Fruit fly (Drosophila melanogaster) whole organism, embryonic: ENCODE data around the gene CG10089.
A peak's percentile ranks its signal among the peaks of the same experiment; 100 is the strongest.

Source experiments
- Antp ChIP-seq: fragments of 200-800 bp; sonication (Bioruptor generic); optimal IDR thresholded peaks from 3 replicates; lab custom pipeline; 2016; ENCODE audit warnings: missing biosample characterization, missing genetic modification characterization
- Bteb2 ChIP-seq: fragments of 200-800 bp; sonication (Bioruptor generic); optimal IDR thresholded peaks from 2 replicates; lab custom pipeline; 2016; ENCODE audit warnings: missing biosample characterization, missing genetic modification characterization
- CG11456 ChIP-seq: fragments of 200-800 bp; sonication (Bioruptor generic); IDR thresholded peaks from 3 replicates; pipeline ENCODE4 v1.3.6; 2022; ENCODE audit warnings: missing biosample characterization, missing genetic modification characterization
- CG13424 ChIP-seq: fragments of 200-800 bp; sonication (Bioruptor generic); optimal IDR thresholded peaks from 2 replicates; lab custom pipeline; 2019; ENCODE audit warnings: missing biosample characterization, mild to moderate bottlenecking, missing genetic modification characterization, moderate library complexity
- CG14014 ChIP-seq: fragments of 200-800 bp; sonication (Bioruptor generic); IDR thresholded peaks from 2 replicates; pipeline ENCODE4 v1.3.6; 2022; ENCODE audit warnings: missing biosample characterization, missing genetic modification characterization
- CG16815 ChIP-seq: fragments of 200-800 bp; sonication (Bioruptor generic); optimal IDR thresholded peaks from 3 replicates; lab custom pipeline; 2017; ENCODE audit warnings: missing biosample characterization, mild to moderate bottlenecking, missing genetic modification characterization
- CG18599 ChIP-seq: fragments of 200-800 bp; sonication (Bioruptor generic); optimal IDR thresholded peaks from 3 replicates; lab custom pipeline; 2017; ENCODE audit warnings: missing biosample characterization, missing genetic modification characterization, mild to moderate bottlenecking, moderate library complexity, missing genetic modification reagents
- CG31224 ChIP-seq: fragments of 200-800 bp; sonication (Bioruptor generic); IDR thresholded peaks from 2 replicates; pipeline ENCODE4 v1.3.6; 2022; ENCODE audit warnings: missing biosample characterization, missing genetic modification characterization
- CG33213 ChIP-seq: fragments of 200-800 bp; sonication (Bioruptor generic); optimal IDR thresholded peaks from 3 replicates; lab custom pipeline; 2016; ENCODE audit warnings: missing biosample characterization, missing genetic modification characterization
- CG33557 ChIP-seq: fragments of 200-800 bp; sonication (Bioruptor generic); optimal IDR thresholded peaks from 2 replicates; lab custom pipeline; 2019; ENCODE audit warnings: missing biosample characterization, mild to moderate bottlenecking, missing genetic modification characterization, moderate library complexity
- CG3847 ChIP-seq: fragments of 200-800 bp; sonication (Bioruptor generic); IDR thresholded peaks from 2 replicates; pipeline ENCODE4 v1.3.6; 2022; ENCODE audit warnings: missing biosample characterization, missing genetic modification characterization
- CG4617 ChIP-seq: fragments of 200-800 bp; sonication (Bioruptor generic); optimal IDR thresholded peaks from 3 replicates; lab custom pipeline; 2016; ENCODE audit warnings: missing biosample characterization, missing genetic modification characterization, borderline replicate concordance
- CG4730 ChIP-seq: fragments of 200-800 bp; sonication (Bioruptor generic); IDR thresholded peaks from 2 replicates; pipeline ENCODE4 v1.3.6; 2022; ENCODE audit warnings: missing biosample characterization, missing genetic modification characterization
- CG6175 ChIP-seq: fragments of 200-800 bp; sonication (Bioruptor generic); IDR thresholded peaks from 3 replicates; pipeline ENCODE4 v1.3.6; 2022; ENCODE audit warnings: missing biosample characterization, missing genetic modification characterization
- CG6254 ChIP-seq: fragments of 200-800 bp; sonication (Bioruptor generic); optimal IDR thresholded peaks from 3 replicates; lab custom pipeline; 2017; ENCODE audit warnings: mild to moderate bottlenecking, missing biosample characterization, missing genetic modification reagents, missing genetic modification characterization
- CG6791 ChIP-seq: fragments of 200-800 bp; sonication (Bioruptor generic); IDR thresholded peaks from 3 replicates; pipeline ENCODE4 v1.3.6; 2022; ENCODE audit warnings: missing biosample characterization, missing genetic modification characterization; ENCODE audit not compliant: partially characterized antibody
- CG7372 ChIP-seq: fragments of 200-800 bp; sonication (Bioruptor generic); IDR thresholded peaks from 2 replicates; pipeline ENCODE4 v1.3.6; 2022; ENCODE audit warnings: missing biosample characterization, missing genetic modification characterization
- CG7745 ChIP-seq: fragments of 200-800 bp; sonication (Bioruptor generic); optimal IDR thresholded peaks from 2 replicates; lab custom pipeline; 2018; ENCODE audit warnings: missing biosample characterization, mild to moderate bottlenecking, missing genetic modification characterization, moderate library complexity
- CG7928 ChIP-seq: fragments of 200-800 bp; sonication (Bioruptor generic); optimal IDR thresholded peaks from 2 replicates; lab custom pipeline; 2017; ENCODE audit warnings: missing biosample characterization, mild to moderate bottlenecking, missing genetic modification characterization
- CG9215 ChIP-seq: fragments of 200-800 bp; sonication (Bioruptor generic); IDR thresholded peaks from 2 replicates; pipeline ENCODE4 v1.3.6; 2022; ENCODE audit warnings: missing biosample characterization, missing genetic modification characterization
- CTCF ChIP-seq: fragments of 200-800 bp; sonication (Bioruptor generic); optimal IDR thresholded peaks from 2 replicates; lab custom pipeline; 2017; ENCODE audit warnings: missing biosample characterization, mild to moderate bottlenecking, missing genetic modification characterization, moderate library complexity
- Camta ChIP-seq: fragments of 200-800 bp; sonication (Bioruptor generic); optimal IDR thresholded peaks from 2 replicates; lab custom pipeline; 2016; ENCODE audit warnings: missing biosample characterization, missing genetic modification characterization
- D19A ChIP-seq: fragments of 200-800 bp; optimal IDR thresholded peaks from 3 replicates; lab custom pipeline; 2019; ENCODE audit warnings: missing biosample characterization, mild to moderate bottlenecking, missing genetic modification characterization, moderate library complexity
- Dp ChIP-seq: fragments of 200-800 bp; sonication (Bioruptor generic); optimal IDR thresholded peaks from 2 replicates; lab custom pipeline; 2018; ENCODE audit warnings: missing biosample characterization, mild to moderate bottlenecking, missing genetic modification characterization, moderate library complexity
- H15 ChIP-seq: fragments of 200-800 bp; sonication (Bioruptor generic); IDR thresholded peaks from 3 replicates; pipeline ENCODE4 v1.3.6; 2022; ENCODE audit warnings: missing biosample characterization, missing genetic modification characterization
- HHEX ChIP-seq: fragments of 200-800 bp; sonication (Bioruptor generic); optimal IDR thresholded peaks from 3 replicates; lab custom pipeline; 2017; ENCODE audit warnings: missing biosample characterization, mild to moderate bottlenecking, missing genetic modification characterization, missing genetic modification reagents
- Hey ChIP-seq: fragments of 200-800 bp; sonication (Bioruptor generic); optimal IDR thresholded peaks from 3 replicates; lab custom pipeline; 2018; ENCODE audit warnings: missing biosample characterization, mild to moderate bottlenecking, missing genetic modification characterization
- Hmx ChIP-seq: fragments of 200-800 bp; sonication (Bioruptor generic); optimal IDR thresholded peaks from 2 replicates; lab custom pipeline; 2016; ENCODE audit warnings: missing biosample characterization, missing genetic modification characterization
- MESR4 ChIP-seq: fragments of 200-800 bp; sonication (Bioruptor generic); optimal IDR thresholded peaks from 2 replicates; lab custom pipeline; 2018; ENCODE audit warnings: missing biosample characterization, mild to moderate bottlenecking, missing genetic modification characterization, moderate library complexity
- Mes4 ChIP-seq: fragments of 200-800 bp; sonication (Bioruptor generic); optimal IDR thresholded peaks from 2 replicates; lab custom pipeline; 2016; ENCODE audit warnings: missing biosample characterization, missing genetic modification characterization
- Oli ChIP-seq: fragments of 200-800 bp; sonication (Bioruptor generic); optimal IDR thresholded peaks from 2 replicates; lab custom pipeline; 2018; ENCODE audit warnings: missing biosample characterization, mild to moderate bottlenecking, missing genetic modification characterization, moderate library complexity
- Side ChIP-seq: fragments of 200-800 bp; sonication (Bioruptor generic); optimal IDR thresholded peaks from 2 replicates; lab custom pipeline; 2016; ENCODE audit warnings: missing biosample characterization, missing genetic modification characterization
- Six4 ChIP-seq: fragments of 200-800 bp; sonication (Bioruptor generic); optimal IDR thresholded peaks from 2 replicates; lab custom pipeline; 2016; ENCODE audit warnings: missing biosample characterization, missing genetic modification characterization
- Sry-δ ChIP-seq: fragments of 200-800 bp; sonication (Bioruptor generic); optimal IDR thresholded peaks from 2 replicates; lab custom pipeline; 2016; ENCODE audit warnings: missing biosample characterization, missing genetic modification characterization
- ap ChIP-seq: fragments of 200-800 bp; sonication (Bioruptor generic); IDR thresholded peaks from 2 replicates; pipeline ENCODE4 v1.3.6; 2022; ENCODE audit warnings: missing biosample characterization, missing genetic modification characterization
- bab2 ChIP-seq: fragments of 200-800 bp; sonication (Bioruptor generic); optimal IDR thresholded peaks from 2 replicates; lab custom pipeline; 2016; ENCODE audit warnings: missing biosample characterization, missing genetic modification characterization
- bsh ChIP-seq, 2 experiments: fragments of 200-800 bp; sonication (Bioruptor generic); optimal IDR thresholded peaks; 2 replicates each; lab custom pipeline; 2017 to 2018; ENCODE audit warnings: mild to moderate bottlenecking in 2 of 2, missing biosample characterization in 2 of 2, missing genetic modification characterization in 2 of 2, moderate library complexity in 1 of 2
- dpn ChIP-seq, 2 experiments: fragments of 200-800 bp; sonication (Bioruptor generic); optimal IDR thresholded peaks; 3 replicates each; lab custom pipeline; 2016; ENCODE audit warnings: missing biosample characterization in 2 of 2, missing genetic modification characterization in 2 of 2
- gcm2 ChIP-seq: fragments of 200-800 bp; sonication (Bioruptor generic); optimal IDR thresholded peaks from 2 replicates; lab custom pipeline; 2016; ENCODE audit warnings: missing biosample characterization, missing genetic modification characterization
- hkb ChIP-seq, 2 experiments: fragments of 200-800 bp in 1 of 2; fragments of >200 bp in 1 of 2; sonication (Bioruptor generic) in 1 of 2; IDR thresholded peaks in 1 of 2; optimal IDR thresholded peaks in 1 of 2; 2 replicates each; pipeline versions ENCODE4 v1.3.6 to Lab custom; 2017 to 2022; ENCODE audit warnings: missing biosample characterization in 1 of 2, missing genetic modification characterization in 1 of 2
- jumu ChIP-seq: fragments of 200-800 bp; sonication (Bioruptor generic); optimal IDR thresholded peaks from 3 replicates; lab custom pipeline; 2016; ENCODE audit warnings: missing biosample characterization, missing genetic modification characterization
- peb ChIP-seq: fragments of 200-800 bp; sonication (Bioruptor generic); IDR thresholded peaks from 2 replicates; pipeline ENCODE4 v1.3.6; 2022; ENCODE audit warnings: missing biosample characterization, missing genetic modification characterization
- pho ChIP-seq: fragments of 200-800 bp; sonication (Bioruptor generic); optimal IDR thresholded peaks from 2 replicates; lab custom pipeline; 2016; ENCODE audit warnings: missing biosample characterization, missing genetic modification characterization
- pros ChIP-seq: fragments of 200-800 bp; sonication (Bioruptor generic); optimal IDR thresholded peaks from 3 replicates; lab custom pipeline; 2019; ENCODE audit warnings: missing biosample characterization, mild to moderate bottlenecking, missing genetic modification characterization, moderate library complexity
- schlank ChIP-seq: fragments of 200-800 bp; sonication (Bioruptor generic); optimal IDR thresholded peaks from 2 replicates; lab custom pipeline; 2018; ENCODE audit warnings: missing biosample characterization, mild to moderate bottlenecking, missing genetic modification characterization
- seq ChIP-seq: fragments of 200-800 bp; sonication (Bioruptor generic); IDR thresholded peaks from 2 replicates; pipeline ENCODE4 v1.3.6; 2022; ENCODE audit warnings: missing biosample characterization, missing genetic modification characterization
- so ChIP-seq: fragments of 200-800 bp; sonication (Bioruptor generic); IDR thresholded peaks from 3 replicates; pipeline ENCODE4 v1.3.6; 2022; ENCODE audit warnings: missing biosample characterization, missing genetic modification characterization
- sr ChIP-seq: fragments of 200-800 bp; sonication (Bioruptor generic); IDR thresholded peaks from 3 replicates; pipeline ENCODE4 v1.3.6; 2022; ENCODE audit warnings: missing biosample characterization, missing genetic modification characterization
- toy ChIP-seq: fragments of 200-800 bp; sonication (Bioruptor generic); IDR thresholded peaks from 2 replicates; pipeline ENCODE4 v1.3.6; 2022; ENCODE audit warnings: missing biosample characterization, missing genetic modification characterization
- trh ChIP-seq: fragments of 200-800 bp; sonication (Bioruptor generic); optimal IDR thresholded peaks from 2 replicates; lab custom pipeline; 2016; ENCODE audit warnings: missing biosample characterization, missing genetic modification characterization
- z ChIP-seq: fragments of 200-800 bp; sonication (Bioruptor generic); IDR thresholded peaks from 3 replicates; pipeline ENCODE4 v1.3.6; 2022; ENCODE audit warnings: missing biosample characterization, missing genetic modification characterization

Gene CG10089

DNA sequence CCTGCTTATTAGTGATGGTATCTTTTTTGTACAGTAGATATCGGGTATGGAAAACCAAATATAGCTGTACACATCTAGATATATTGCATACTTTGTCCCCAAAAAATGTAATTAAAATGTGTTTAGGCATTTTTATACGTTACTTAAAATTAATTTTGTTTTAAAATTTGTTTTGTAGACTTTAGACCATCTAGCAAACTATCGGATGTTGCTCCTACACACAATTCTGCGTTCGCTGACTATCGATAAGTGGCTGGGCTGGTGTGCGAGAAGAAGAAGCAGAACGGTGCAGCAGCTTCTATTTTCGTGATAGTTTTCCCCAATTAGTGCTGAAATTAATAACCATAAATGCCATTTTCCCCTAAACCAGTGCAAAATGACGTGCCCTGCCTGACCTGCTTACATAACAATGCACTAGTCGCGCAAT is 38.5 kb upstream of the CG10089 start, which contains the start of the genes Vps36 and Liprin-beta (continued):
- TF ChIP-seq HHEX (GFP tag; lab: Kevin White, UChicago) (peak; percentile 66), CG33557 (GFP tag; lab: Kevin White, UChicago) (peak; percentile 79), Bteb2 (GFP tag; lab: Kevin White, UChicago) (peak; percentile 86), z (GFP tag; lab: Robert Waterston, UW) (no peak), H15 (peak; percentile 68; the same call in 2 of the 3 replicates), sr (GFP tag; lab: Robert Waterston, UW) (no peak), hkb (optimal IDR thresholded peaks at IDR 0.05; lab: Kevin White, UChicago) (no peak), hkb (GFP tag; IDR thresholded peaks at IDR 0.05; lab: Robert Waterston, UW) (peak; percentile 75), pho (GFP tag; lab: Kevin White, UChicago) (peak; percentile 95), schlank (peak; percentile 56), toy (GFP tag; lab: Robert Waterston, UW) (no peak), Mes4 (peak; percentile 69), Side (GFP tag; lab: Kevin White, UChicago) (peak; percentile 88), Antp (peak; percentile 92), CG33213 (peak; percentile 87), Sry-δ (GFP tag; lab: Kevin White, UChicago) (peak; percentile 100), MESR4 (peak; percentile 68), Hmx (GFP tag; lab: Kevin White, UChicago) (no peak), CG4617 (GFP tag; lab: Kevin White, UChicago) (peak; percentile 97), Six4 (peak; percentile 67), CG7745 (tag; lab: Kevin White, UChicago) (no peak), CG31224 (GFP tag; lab: Robert Waterston, UW) (peak; percentile 70), Dp (GFP tag; lab: Kevin White, UChicago) (peak; percentile 21), pros (GFP tag; lab: Kevin White, UChicago) (no peak), dpn (GFP tag; optimal IDR thresholded peaks at IDR 0.05; lab: Kevin White, UChicago) (peak; percentile 92 to 94), CG4730 (peak; percentile 86), Camta (peak; percentile 89), CG16815 (GFP tag; lab: Kevin White, UChicago) (peak; percentile 87), CG7928 (GFP tag; lab: Kevin White, UChicago) (peak; percentile 53), Oli (tag; lab: Kevin White, UChicago) (peak; percentile 73), D19A (tag; lab: Kevin White, UChicago) (no peak), peb (peak; percentile 80), ap (peak; percentile 80), trh (GFP tag; lab: Kevin White, UChicago) (peak; percentile 63), CG18599 (GFP tag; lab: Kevin White, UChicago) (peak; percentile 85), CG14014 (peak; percentile 88), CTCF (GFP tag; lab: Kevin White, UChicago) (no peak), CG11456 (GFP tag; lab: Robert Waterston, UW) (peak; percentile 85), CG6791 (GFP tag; lab: Robert Waterston, UW) (peak; percentile 92), bab2 (GFP tag; lab: Kevin White, UChicago) (peak; percentile 95), CG13424 (tag; lab: Kevin White, UChicago) (peak; percentile 88), gcm2 (peak; percentile 52), CG6175 (GFP tag; lab: Robert Waterston, UW) (peak; percentile 94), CG6254 (GFP tag; lab: Kevin White, UChicago) (no peak), jumu (GFP tag; lab: Kevin White, UChicago) (peak; percentile 92), seq (peak; percentile 47; the same call in 1 of the 2 replicates), bsh (GFP tag; optimal IDR thresholded peaks at IDR 0.05; lab: Kevin White, UChicago) (peak in 1 of 2 experiments; percentile 83), Hey (no peak), so (GFP tag; lab: Robert Waterston, UW) (peak; percentile 66; the same call in 1 of the 3 replicates), CG9215 (peak; percentile 91), CG7372 (GFP tag; lab: Robert Waterston, UW) (peak; percentile 87), CG3847 (GFP tag; lab: Robert Waterston, UW) (peak; percentile 91)
